Fruit fly (Drosophila melanogaster) whole organism, embryonic: ENCODE results near the gene Mbs.
A peak's percentile ranks its signal among the peaks of the same experiment; 100 is the strongest.

ENCODE experiments used
- Antp ChIP-seq: fragments of 200-800 bp; sonication (Bioruptor generic); optimal IDR thresholded peaks from 3 replicates; lab custom pipeline; 2016; ENCODE audit warnings: missing biosample characterization, missing genetic modification characterization
- Atf3 ChIP-seq: fragments of 200-800 bp; sonication (Bioruptor generic); optimal IDR thresholded peaks from 3 replicates; lab custom pipeline; 2016; ENCODE audit warnings: missing biosample characterization, missing genetic modification characterization
- Atf6 ChIP-seq: fragments of 200-800 bp; sonication (Bioruptor generic); IDR thresholded peaks from 2 replicates; pipeline ENCODE4 v1.3.6; 2022; ENCODE audit warnings: missing biosample characterization, missing genetic modification characterization
- CG11398 ChIP-seq: fragments of 200-800 bp; sonication (Bioruptor generic); optimal IDR thresholded peaks from 2 replicates; lab custom pipeline; 2016; ENCODE audit warnings: missing biosample characterization, missing genetic modification characterization
- CG11723 ChIP-seq: fragments of 200-800 bp; sonication (Bioruptor generic); optimal IDR thresholded peaks from 2 replicates; lab custom pipeline; 2017; ENCODE audit warnings: missing biosample characterization, mild to moderate bottlenecking, missing genetic modification characterization
- CG13123 ChIP-seq: fragments of 200-800 bp; sonication (Bioruptor generic); optimal IDR thresholded peaks from 2 replicates; lab custom pipeline; 2016; ENCODE audit warnings: missing biosample characterization, missing genetic modification characterization
- CG14860 ChIP-seq: fragments of 200-800 bp; sonication (Bioruptor generic); IDR thresholded peaks from 3 replicates; pipeline ENCODE4 v1.3.6; 2022; ENCODE audit warnings: missing biosample characterization, missing genetic modification characterization; ENCODE audit not compliant: partially characterized antibody
- CG15514 ChIP-seq: fragments of 200-800 bp; sonication (Bioruptor generic); optimal IDR thresholded peaks from 3 replicates; lab custom pipeline; 2017; ENCODE audit warnings: missing biosample characterization, missing genetic modification characterization, mild to moderate bottlenecking, moderate library complexity, missing genetic modification reagents
- CG16813 ChIP-seq: fragments of 200-800 bp; sonication (Bioruptor generic); IDR thresholded peaks from 3 replicates; pipeline ENCODE4 v1.3.6; 2022; ENCODE audit warnings: missing biosample characterization, missing genetic modification characterization; ENCODE audit not compliant: partially characterized antibody
- CG17186 ChIP-seq: fragments of 200-800 bp; sonication (Bioruptor generic); optimal IDR thresholded peaks from 3 replicates; lab custom pipeline; 2017; ENCODE audit warnings: missing biosample characterization, missing genetic modification reagents, missing genetic modification characterization
- CG17385 ChIP-seq: fragments of 200-800 bp; sonication (Bioruptor generic); optimal IDR thresholded peaks from 3 replicates; lab custom pipeline; 2018; ENCODE audit warnings: missing biosample characterization, mild to moderate bottlenecking, missing genetic modification characterization
- CG33213 ChIP-seq: fragments of 200-800 bp; sonication (Bioruptor generic); optimal IDR thresholded peaks from 3 replicates; lab custom pipeline; 2016; ENCODE audit warnings: missing biosample characterization, missing genetic modification characterization
- CG34224 ChIP-seq: fragments of 200-800 bp; sonication (Bioruptor generic); IDR thresholded peaks from 3 replicates; pipeline ENCODE4 v1.3.6; 2022; ENCODE audit warnings: missing biosample characterization, missing genetic modification characterization; ENCODE audit not compliant: partially characterized antibody
- CG4730 ChIP-seq: fragments of 200-800 bp; sonication (Bioruptor generic); IDR thresholded peaks from 2 replicates; pipeline ENCODE4 v1.3.6; 2022; ENCODE audit warnings: missing biosample characterization, missing genetic modification characterization
- CG6175 ChIP-seq: fragments of 200-800 bp; sonication (Bioruptor generic); IDR thresholded peaks from 3 replicates; pipeline ENCODE4 v1.3.6; 2022; ENCODE audit warnings: missing biosample characterization, missing genetic modification characterization
- CG6254 ChIP-seq: fragments of 200-800 bp; sonication (Bioruptor generic); optimal IDR thresholded peaks from 3 replicates; lab custom pipeline; 2017; ENCODE audit warnings: mild to moderate bottlenecking, missing biosample characterization, missing genetic modification reagents, missing genetic modification characterization
- CG6765 ChIP-seq: fragments of 200-800 bp; sonication (Bioruptor generic); optimal IDR thresholded peaks from 3 replicates; lab custom pipeline; 2017; ENCODE audit warnings: missing biosample characterization, mild to moderate bottlenecking, missing genetic modification characterization
- CG7271 ChIP-seq: fragments of 200-800 bp; sonication (Bioruptor generic); optimal IDR thresholded peaks from 2 replicates; lab custom pipeline; 2018; ENCODE audit warnings: missing biosample characterization, mild to moderate bottlenecking, missing genetic modification characterization, moderate library complexity
- CG7372 ChIP-seq: fragments of 200-800 bp; sonication (Bioruptor generic); IDR thresholded peaks from 2 replicates; pipeline ENCODE4 v1.3.6; 2022; ENCODE audit warnings: missing biosample characterization, missing genetic modification characterization
- CG7963 ChIP-seq: fragments of 200-800 bp; sonication (Bioruptor generic); IDR thresholded peaks from 3 replicates; pipeline ENCODE4 v1.3.6; 2022; ENCODE audit warnings: missing biosample characterization, missing genetic modification characterization; ENCODE audit not compliant: partially characterized antibody
- CG8281 ChIP-seq: fragments of 200-800 bp; sonication (Bioruptor generic); optimal IDR thresholded peaks from 2 replicates; lab custom pipeline; 2018; ENCODE audit warnings: missing biosample characterization, mild to moderate bottlenecking, missing genetic modification characterization, moderate library complexity
- CG8924 ChIP-seq: fragments of 200-800 bp; optimal IDR thresholded peaks from 3 replicates; lab custom pipeline; 2019; ENCODE audit warnings: missing biosample characterization, mild to moderate bottlenecking, missing genetic modification characterization, moderate library complexity
- CHES-1-like ChIP-seq: fragments of 200-800 bp; sonication (Bioruptor generic); optimal IDR thresholded peaks from 2 replicates; lab custom pipeline; 2016; ENCODE audit warnings: missing biosample characterization, missing genetic modification characterization
- ERR ChIP-seq: fragments of 200-800 bp; sonication (Bioruptor generic); optimal IDR thresholded peaks from 2 replicates; lab custom pipeline; 2016; ENCODE audit warnings: missing biosample characterization, missing genetic modification characterization
- HLH54F ChIP-seq: fragments of 200-800 bp; sonication (Bioruptor generic); optimal IDR thresholded peaks from 3 replicates; lab custom pipeline; 2016; ENCODE audit warnings: missing biosample characterization, missing genetic modification characterization
- Lim3 ChIP-seq: fragments of 200-800 bp; sonication (Bioruptor generic); IDR thresholded peaks from 2 replicates; pipeline ENCODE4 v1.3.6; 2022; ENCODE audit warnings: missing biosample characterization, missing genetic modification characterization
- Med ChIP-seq: fragments of 200-800 bp; sonication (Bioruptor generic); peaks from one replicate; lab custom pipeline; 2016; ENCODE audit warnings: missing biosample characterization, missing genetic modification characterization, mild to moderate bottlenecking, inconsistent platforms, moderate library complexity
- Nf-YA ChIP-seq: fragments of 200-800 bp; sonication (Bioruptor generic); IDR thresholded peaks from 2 replicates; pipeline ENCODE4 v1.3.6; 2022; ENCODE audit warnings: missing biosample characterization, missing genetic modification characterization
- Sin3A ChIP-seq: fragments of >200 bp; optimal IDR thresholded peaks from 2 replicates; lab custom pipeline; 2018
- Sry-β ChIP-seq: fragments of 200-800 bp; sonication (Bioruptor generic); optimal IDR thresholded peaks from 2 replicates; lab custom pipeline; 2018; ENCODE audit warnings: missing biosample characterization, mild to moderate bottlenecking, missing genetic modification characterization, moderate library complexity
- Tbp ChIP-seq: fragments of >200 bp; optimal IDR thresholded peaks from 2 replicates; lab custom pipeline; 2018; ENCODE audit warnings: missing biosample characterization, missing genetic modification characterization
- abd-A ChIP-seq: fragments of 200-800 bp; sonication (Bioruptor generic); optimal IDR thresholded peaks from 3 replicates; lab custom pipeline; 2019; ENCODE audit warnings: missing biosample characterization, mild to moderate bottlenecking, missing genetic modification characterization, moderate library complexity
- az2 ChIP-seq: fragments of 200-800 bp; sonication (Bioruptor generic); optimal IDR thresholded peaks from 3 replicates; lab custom pipeline; 2016; ENCODE audit warnings: missing biosample characterization, missing genetic modification characterization
- cwo ChIP-seq: fragments of 200-800 bp; sonication (Bioruptor generic); optimal IDR thresholded peaks from 3 replicates; lab custom pipeline; 2017; ENCODE audit warnings: missing biosample characterization, missing genetic modification characterization, mild to moderate bottlenecking, moderate library complexity, missing genetic modification reagents
- dmrt11E ChIP-seq: fragments of 200-800 bp; sonication (Bioruptor generic); optimal IDR thresholded peaks from 3 replicates; lab custom pipeline; 2018; ENCODE audit warnings: missing biosample characterization, mild to moderate bottlenecking, missing genetic modification characterization, moderate library complexity
- emc ChIP-seq: fragments of 200-800 bp; sonication (Bioruptor generic); optimal IDR thresholded peaks from 2 replicates; lab custom pipeline; 2016; ENCODE audit warnings: missing biosample characterization, missing genetic modification characterization
- en ChIP-seq: fragments of 200-800 bp; sonication (Bioruptor generic); optimal IDR thresholded peaks from 2 replicates; lab custom pipeline; 2016; ENCODE audit warnings: missing biosample characterization, missing genetic modification characterization
- exex ChIP-seq: fragments of 200-800 bp; sonication (Bioruptor generic); optimal IDR thresholded peaks from 4 replicates; lab custom pipeline; 2018; ENCODE audit warnings: missing biosample characterization, mild to moderate bottlenecking, missing genetic modification characterization, moderate library complexity
- ftz-f1 ChIP-seq: fragments of 200-800 bp; sonication (Bioruptor generic); optimal IDR thresholded peaks from 2 replicates; lab custom pipeline; 2016; ENCODE audit warnings: missing biosample characterization, missing genetic modification characterization
- insv ChIP-seq, 2 experiments: fragments of 200-800 bp; sonication (Bioruptor generic); optimal IDR thresholded peaks; 3 replicates each; lab custom pipeline; 2016 to 2018; ENCODE audit warnings: missing biosample characterization in 2 of 2, missing genetic modification characterization in 2 of 2
- lbe ChIP-seq: fragments of 200-800 bp; sonication (Bioruptor generic); optimal IDR thresholded peaks from 2 replicates; lab custom pipeline; 2016; ENCODE audit warnings: missing biosample characterization, mild to moderate bottlenecking, missing genetic modification characterization
- p53 ChIP-seq: fragments of 200-800 bp; sonication (Bioruptor generic); optimal IDR thresholded peaks from 2 replicates; lab custom pipeline; 2016; ENCODE audit warnings: missing biosample characterization, missing genetic modification characterization
- pnt ChIP-seq: fragments of 200-800 bp; sonication (Bioruptor generic); optimal IDR thresholded peaks from 3 replicates; lab custom pipeline; 2016; ENCODE audit warnings: missing biosample characterization, missing genetic modification characterization
- sd ChIP-seq: fragments of 200-800 bp; sonication (Bioruptor generic); optimal IDR thresholded peaks from 3 replicates; lab custom pipeline; 2018; ENCODE audit warnings: missing biosample characterization, mild to moderate bottlenecking, missing genetic modification characterization, moderate library complexity
- sna ChIP-seq: fragments of 200-800 bp; sonication (Bioruptor generic); IDR thresholded peaks from 2 replicates; pipeline ENCODE4 v1.3.6; 2022; ENCODE audit warnings: missing biosample characterization, missing genetic modification characterization; ENCODE audit not compliant: partially characterized antibody
- stwl ChIP-seq: fragments of 200-800 bp; sonication (Bioruptor generic); optimal IDR thresholded peaks from 3 replicates; lab custom pipeline; 2018; ENCODE audit warnings: missing biosample characterization, mild to moderate bottlenecking, missing genetic modification characterization, moderate library complexity
- trem ChIP-seq: fragments of 200-800 bp; optimal IDR thresholded peaks from 3 replicates; lab custom pipeline; 2019; ENCODE audit warnings: missing biosample characterization, mild to moderate bottlenecking, missing genetic modification characterization, moderate library complexity
- trh ChIP-seq: fragments of 200-800 bp; sonication (Bioruptor generic); optimal IDR thresholded peaks from 2 replicates; lab custom pipeline; 2016; ENCODE audit warnings: missing biosample characterization, missing genetic modification characterization
- unpg ChIP-seq: fragments of 200-800 bp; sonication (Bioruptor generic); optimal IDR thresholded peaks from 3 replicates; lab custom pipeline; 2018; ENCODE audit warnings: missing biosample characterization, mild to moderate bottlenecking, missing genetic modification characterization, moderate library complexity
- wdn ChIP-seq: fragments of 200-800 bp; sonication (Bioruptor generic); IDR thresholded peaks from 2 replicates; pipeline ENCODE4 v1.3.6; 2022; ENCODE audit warnings: missing biosample characterization, missing genetic modification characterization

The Mbs gene

DNA sequence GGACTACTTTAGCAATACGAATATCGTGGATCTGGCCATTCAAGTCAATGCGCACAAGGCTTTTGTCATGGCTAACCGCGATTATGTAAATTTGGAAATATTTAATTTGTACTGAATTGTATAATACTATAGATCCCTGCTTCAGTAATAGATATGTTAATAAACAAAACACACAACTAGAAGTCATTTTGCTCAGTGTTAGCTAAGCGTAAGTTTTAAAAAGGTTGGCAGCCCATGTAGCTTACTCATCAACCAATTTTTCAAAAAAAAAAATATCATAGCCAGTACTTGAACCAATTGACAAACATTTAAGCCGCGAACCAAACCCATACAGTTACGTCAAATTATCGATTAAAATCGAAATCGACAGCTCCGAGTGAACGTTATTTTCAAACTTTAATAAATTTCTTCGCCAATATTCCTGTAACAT lies 14.7 kb upstream of the Mbs start (continued):
- TF ChIP-seq CG6254 (GFP tag; lab: Kevin White, UChicago) (peak; percentile 57), CG4730 (GFP tag; lab: Robert Waterston, UW) (peak; percentile 65; the same call in 1 of the 2 replicates), Med (peak; percentile 97), CG11723 (GFP tag; lab: Kevin White, UChicago) (peak; percentile 45), CG11398 (peak; percentile 38), trem (tag; lab: Kevin White, UChicago) (peak; percentile 100), CG16813 (GFP tag; lab: Robert Waterston, UW) (peak; percentile 60), ERR (GFP tag; lab: Kevin White, UChicago) (peak; percentile 53), exex (tag; lab: Kevin White, UChicago) (no peak), dmrt11E (tag; lab: Kevin White, UChicago) (peak; percentile 58), Atf3 (peak; percentile 64), Sin3A (lab: Kevin White, UChicago) (no peak), HLH54F (peak; percentile 76), CG33213 (peak; percentile 84), sna (GFP tag; lab: Robert Waterston, UW) (no peak; the same call in 1 of the 2 replicates), CG7271 (tag; lab: Kevin White, UChicago) (no peak), CG8281 (tag; lab: Kevin White, UChicago) (peak; percentile 43), Antp (GFP tag; lab: Kevin White, UChicago) (peak; percentile 67), Tbp (GFP tag; lab: Kevin White, UChicago) (no peak), CHES-1-like (GFP tag; lab: Kevin White, UChicago) (peak; percentile 84), ftz-f1 (GFP tag; lab: Kevin White, UChicago) (peak; percentile 39), en (GFP tag; lab: Kevin White, UChicago) (peak; percentile 41), CG17385 (GFP tag; lab: Kevin White, UChicago) (peak; percentile 67), lbe (GFP tag; lab: Kevin White, UChicago) (peak; percentile 18), CG7372 (GFP tag; lab: Robert Waterston, UW) (peak; percentile 73), CG17186 (peak; percentile 53), CG7963 (peak; percentile 49; the same call in 2 of the 3 replicates), Sry-β (GFP tag; lab: Kevin White, UChicago) (no peak), p53 (GFP tag; lab: Kevin White, UChicago) (peak; percentile 48), unpg (GFP tag; lab: Kevin White, UChicago) (peak; percentile 77), Atf6 (GFP tag; lab: Robert Waterston, UW) (peak; percentile 87), CG6175 (0 out of 3 replicates have a peak, but pooled peaks have one; percentile 37), abd-A (no peak), Nf-YA (GFP tag; lab: Robert Waterston, UW) (0 out of 2 replicates have a peak, but pooled peaks have one; percentile 15), stwl (peak; percentile 86), trh (GFP tag; lab: Kevin White, UChicago) (peak; percentile 35), CG8924 (peak; percentile 67), wdn (GFP tag; lab: Robert Waterston, UW) (peak; percentile 66; the same call in 1 of the 2 replicates), CG34224 (GFP tag; lab: Robert Waterston, UW) (no peak), pnt (GFP tag; lab: Kevin White, UChicago) (peak; percentile 54), CG13123 (GFP tag; lab: Kevin White, UChicago) (peak; percentile 54), emc (GFP tag; lab: Kevin White, UChicago) (peak; percentile 48), cwo (peak; percentile 72), sd (tag; lab: Kevin White, UChicago) (peak; percentile 58), CG14860 (peak; percentile 65), CG6765 (GFP tag; lab: Kevin White, UChicago) (peak; percentile 74), CG15514 (peak; percentile 91), insv (GFP tag; optimal IDR thresholded peaks at IDR 0.05; lab: Kevin White, UChicago) (peak in 1 of 2 experiments; percentile 61), Lim3 (GFP tag; lab: Robert Waterston, UW) (0 out of 2 replicates have a peak, but pooled peaks have one; percentile 6), az2 (GFP tag; lab: Kevin White, UChicago) (peak; percentile 72)
